Worm (Caenorhabditis elegans): ENCODE measurements around the gene angl-1.

angl-1 gene

ce11 chrV:2695935-2696334 lies 43.1 kb downstream of the angl-1 start, which contains the start of gene Y45G12B.3:
Gene Y45G12B.3, minus strand, starts transcription at chrV:2696254.
- TF ChIP-seq K12H6.12 (tag; optimal IDR thresholded peaks at IDR 0.05) (no peak), zfh-2 (GFP tag; conservative IDR thresholded peaks at IDR 0.05) (peak; percentile 79), egrh-3 (GFP tag; IDR thresholded peaks at IDR 0.05) (peak; percentile 41; the same call in 1 of the 2 replicates), Y67H2A.10 (GFP tag; conservative IDR thresholded peaks at IDR 0.05) (no peak), sdz-38 (tag; optimal IDR thresholded peaks at IDR 0.05) (no peak)

ce11 chrV:2697693-2698092 lies 44.8 kb downstream of the angl-1 start:
- TF ChIP-seq mes-4 (tag; optimal IDR thresholded peaks at IDR 0.05), result no peak
- TF ChIP-seq let-607 (tag; optimal IDR thresholded peaks at IDR 0.05), result no peak
- TF ChIP-seq madf-6 (GFP tag; IDR thresholded peaks at IDR 0.05), result 0 out of 2 replicates have a peak, but pooled peaks have one; percentile 16
- TF ChIP-seq ceh-58 (GFP tag; IDR thresholded peaks at IDR 0.05), result no peak
- no peak for TF ChIP-seq mel-28 (tag; optimal IDR thresholded peaks at IDR 0.05; ENCODE audit: borderline replicate concordance)
- TF ChIP-seq tlf-1 (GFP tag; optimal IDR thresholded peaks at IDR 0.05), result no peak
- peak; percentile 46; the same call in 1 of the 2 replicates for TF ChIP-seq mcd-1 (GFP tag; IDR thresholded peaks at IDR 0.05)
- no peak for TF ChIP-seq Y53G8AR.9 (GFP tag; conservative IDR thresholded peaks at IDR 0.05)
- TF ChIP-seq B0261.1 (tag; optimal IDR thresholded peaks at IDR 0.05), result no peak
- TF ChIP-seq Y56A3A.18 (GFP tag; IDR thresholded peaks at IDR 0.05), result no peak
- TF ChIP-seq repo-1 (tag; optimal IDR thresholded peaks at IDR 0.05), result no peak
- TF ChIP-seq lsy-27 (tag; optimal IDR thresholded peaks at IDR 0.05; ENCODE audit: borderline replicate concordance, insufficient read depth), result no peak
- no peak for TF ChIP-seq unc-130 (GFP tag; optimal IDR thresholded peaks at IDR 0.05)
- peak; percentile 1 for TF ChIP-seq lsl-1 (GFP tag; optimal IDR thresholded peaks at IDR 0.05)
- no peak for TF ChIP-seq ceh-79 (tag; optimal IDR thresholded peaks at IDR 0.05)
- no peak for TF ChIP-seq gei-17 (GFP tag; optimal IDR thresholded peaks at IDR 0.05)
- no peak for TF ChIP-seq mxl-1 (tag; optimal IDR thresholded peaks at IDR 0.05)
- no peak for TF ChIP-seq egl-18 (GFP tag; IDR thresholded peaks at IDR 0.05)
- no peak for TF ChIP-seq C06A6.2 (GFP tag; conservative IDR thresholded peaks at IDR 0.05)
- TF ChIP-seq efl-1 (GFP tag; optimal IDR thresholded peaks at IDR 0.05), result no peak
- TF ChIP-seq T07F8.4 (tag; optimal IDR thresholded peaks at IDR 0.05), result no peak
- no peak for TF ChIP-seq sdz-38 (tag; optimal IDR thresholded peaks at IDR 0.05)
- TF ChIP-seq somi-1 (GFP tag; optimal IDR thresholded peaks at IDR 0.05), result no peak
- no peak for TF ChIP-seq xnd-1 (tag; optimal IDR thresholded peaks at IDR 0.05)
- no peak for TF ChIP-seq nfya-2 (GFP tag; IDR thresholded peaks at IDR 0.05)
- TF ChIP-seq akir-1 (GFP tag; optimal IDR thresholded peaks at IDR 0.05), result no peak
- TF ChIP-seq ztf-28 (GFP tag; IDR thresholded peaks at IDR 0.05), result no peak
- no peak for TF ChIP-seq lin-40 (tag; optimal IDR thresholded peaks at IDR 0.05)
- no peak for TF ChIP-seq K11D2.4 (GFP tag; IDR thresholded peaks at IDR 0.05)
- no peak for TF ChIP-seq dpff-1 (tag; optimal IDR thresholded peaks at IDR 0.05)
- 0 out of 2 replicates have a peak, but pooled peaks have one; percentile 15 for TF ChIP-seq egrh-3 (GFP tag; IDR thresholded peaks at IDR 0.05)
- TF ChIP-seq madf-10 (tag; optimal IDR thresholded peaks at IDR 0.05), result peak; percentile 3
- peak; percentile 63; the same call in 1 of the 2 replicates for TF ChIP-seq cebp-1 (GFP tag; IDR thresholded peaks at IDR 0.05)
- peak; percentile 94 for TF ChIP-seq cebp-1 (tag; optimal IDR thresholded peaks at IDR 0.05)
- TF ChIP-seq snpc-4 (GFP tag; optimal IDR thresholded peaks at IDR 0.05), result peak; percentile 14
- TF ChIP-seq snpc-4 (tag; optimal IDR thresholded peaks at IDR 0.05), result no peak
- TF ChIP-seq F23B12.7 (tag; optimal IDR thresholded peaks at IDR 0.05; ENCODE audit: insufficient read depth), result peak; percentile 31

Measured in whole organism, young adult.